Fruit fly (Drosophila melanogaster): ENCODE measurements around the gene Tengl2.

DNA sequence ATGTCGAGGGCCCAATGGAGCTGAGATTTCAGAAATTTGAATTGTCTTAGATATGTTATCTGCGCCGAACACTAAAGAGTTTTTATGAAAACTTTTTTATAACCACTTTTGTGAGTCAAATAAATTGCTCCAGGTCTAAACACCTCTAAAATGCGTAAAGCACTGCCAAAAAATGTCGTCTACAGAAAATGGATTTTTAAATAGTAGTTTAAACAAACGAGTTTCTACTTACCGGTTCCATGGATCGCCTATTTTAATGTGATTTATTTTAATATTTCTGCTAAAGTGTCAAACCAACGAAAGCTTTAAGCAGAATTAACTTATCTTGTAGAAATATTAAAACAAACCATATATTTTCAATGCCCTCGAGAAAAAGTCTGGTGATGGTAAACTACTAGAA lies 33.1 kb downstream of the Tengl2 start, which contains the start of gene CG31668:
- TF ChIP-seq EcR (GFP tag; optimal IDR thresholded peaks at IDR 0.05) (no peak), Dll (optimal IDR thresholded peaks at IDR 0.05) (no peak), CG8478 (optimal IDR thresholded peaks at IDR 0.05) (no peak), psq (optimal IDR thresholded peaks at IDR 0.05) (no peak), usp (GFP tag; optimal IDR thresholded peaks at IDR 0.05) (no peak)
